Worm (Caenorhabditis elegans) whole organism, late embryonic: ENCODE measurements around the gene rps-1.

Source experiments
- C08G9.2 ChIP-seq: sonication (generic microtip); optimal IDR thresholded peaks from 2 replicates; lab custom pipeline; 2016; ENCODE audit warnings: mild to moderate bottlenecking, missing genetic modification characterization, moderate library complexity, missing compliant biosample characterization
- F13H6.1 ChIP-seq: sonication (generic microtip); optimal IDR thresholded peaks from 2 replicates; lab custom pipeline; 2016; ENCODE audit warnings: missing genetic modification characterization, missing compliant biosample characterization
- K09A11.1 ChIP-seq: sonication (generic microtip); optimal IDR thresholded peaks from 2 replicates; lab custom pipeline; 2017; ENCODE audit warnings: antibody characterized with exemption, mild to moderate bottlenecking, missing genetic modification characterization, missing compliant biosample characterization; ENCODE audit not compliant: insufficient read depth
- T23F11.4 ChIP-seq: fragments of 200-800 bp; sonication (Bioruptor generic); optimal IDR thresholded peaks from 2 replicates; lab custom pipeline; 2018; ENCODE audit warnings: mild to moderate bottlenecking, missing genetic modification characterization, missing compliant biosample characterization
- Y22D7AL.16 ChIP-seq: sonication (generic microtip); optimal IDR thresholded peaks from 2 replicates; lab custom pipeline; 2016; ENCODE audit warnings: missing genetic modification characterization, missing compliant biosample characterization
- ahr-1 ChIP-seq: sonication (generic microtip); optimal IDR thresholded peaks from 2 replicates; lab custom pipeline; 2016; ENCODE audit warnings: missing genetic modification characterization, missing compliant biosample characterization
- ama-1 ChIP-seq: fragments of 150-350 bp; optimal IDR thresholded peaks from 2 replicates; lab custom pipeline; 2014
- ceh-18 ChIP-seq: sonication (generic microtip); optimal IDR thresholded peaks from 2 replicates; lab custom pipeline; 2016; ENCODE audit warnings: missing genetic modification characterization, missing compliant biosample characterization
- ceh-19 ChIP-seq: fragments of 200-800 bp; sonication (Bioruptor generic); optimal IDR thresholded peaks from 2 replicates; lab custom pipeline; 2018; ENCODE audit warnings: mild to moderate bottlenecking, missing genetic modification characterization, missing compliant biosample characterization
- ceh-2 ChIP-seq: sonication (generic microtip); optimal IDR thresholded peaks from 2 replicates; lab custom pipeline; 2016; ENCODE audit warnings: missing genotype, missing genetic modification characterization, missing compliant biosample characterization
- ceh-30 ChIP-seq: fragments of 150-350 bp; optimal IDR thresholded peaks from 2 replicates; lab custom pipeline; 2014; ENCODE audit warnings: missing biosample characterization, missing genetic modification characterization
- ceh-31 ChIP-seq: sonication (generic microtip); optimal IDR thresholded peaks from 2 replicates; lab custom pipeline; 2016; ENCODE audit warnings: missing genetic modification characterization, missing compliant biosample characterization
- ceh-45 ChIP-seq: fragments of 200-800 bp; sonication (Bioruptor generic); IDR thresholded peaks from 2 replicates; pipeline ENCODE4 v1.3.6; 2022; ENCODE audit warnings: missing genetic modification reagents, missing genetic modification characterization, missing compliant biosample characterization
- ceh-48 ChIP-seq: sonication (generic microtip); optimal IDR thresholded peaks from 2 replicates; lab custom pipeline; 2016; ENCODE audit warnings: missing genetic modification characterization, inconsistent platforms, missing compliant biosample characterization
- che-1 ChIP-seq: sonication (generic microtip); optimal IDR thresholded peaks from 2 replicates; lab custom pipeline; 2016; ENCODE audit warnings: mild to moderate bottlenecking, missing genetic modification characterization, missing compliant biosample characterization
- elt-2 ChIP-seq: sonication (generic microtip); optimal IDR thresholded peaks from 2 replicates; lab custom pipeline; 2016; ENCODE audit warnings: missing genetic modification reagents, missing genetic modification characterization, missing compliant biosample characterization
- fkh-10 ChIP-seq: fragments of 150-350 bp; optimal IDR thresholded peaks from 2 replicates; lab custom pipeline; 2014; ENCODE audit warnings: missing biosample characterization, missing genetic modification reagents, missing genetic modification characterization
- fkh-6 ChIP-seq: sonication (generic microtip); optimal IDR thresholded peaks from 2 replicates; lab custom pipeline; 2016; ENCODE audit warnings: missing genetic modification characterization, missing compliant biosample characterization
- hlh-13 ChIP-seq: fragments of 200-800 bp; sonication (Bioruptor generic); optimal IDR thresholded peaks from 2 replicates; lab custom pipeline; 2018; ENCODE audit warnings: mild to moderate bottlenecking, missing genetic modification characterization, missing compliant biosample characterization
- hlh-15 ChIP-seq: sonication (generic microtip); optimal IDR thresholded peaks from 2 replicates; lab custom pipeline; 2016; ENCODE audit warnings: missing genetic modification characterization, missing compliant biosample characterization
- hlh-30 ChIP-seq: sonication (generic microtip); optimal IDR thresholded peaks from 2 replicates; lab custom pipeline; 2017; ENCODE audit warnings: antibody characterized with exemption, missing genetic modification characterization, missing compliant biosample characterization; ENCODE audit not compliant: insufficient read depth
- hlh-6 ChIP-seq: sonication (generic microtip); optimal IDR thresholded peaks from 2 replicates; lab custom pipeline; 2016; ENCODE audit warnings: missing genotype, missing genetic modification characterization, missing compliant biosample characterization
- hlh-8 ChIP-seq: sonication (generic microtip); optimal IDR thresholded peaks from 2 replicates; lab custom pipeline; 2016; ENCODE audit warnings: missing genotype, missing genetic modification characterization, missing compliant biosample characterization
- lim-6 ChIP-seq: sonication (generic microtip); optimal IDR thresholded peaks from 2 replicates; lab custom pipeline; 2016; ENCODE audit warnings: missing genetic modification characterization, missing compliant biosample characterization
- lin-11 ChIP-seq: fragments of 200-800 bp; sonication (Bioruptor generic); optimal IDR thresholded peaks from 2 replicates; lab custom pipeline; 2018; ENCODE audit warnings: mild to moderate bottlenecking, missing genetic modification characterization, missing compliant biosample characterization
- madf-2 ChIP-seq: sonication (generic microtip); optimal IDR thresholded peaks from 2 replicates; lab custom pipeline; 2017; ENCODE audit warnings: missing genetic modification characterization, missing compliant biosample characterization
- nfya-1 ChIP-seq: sonication (generic microtip); optimal IDR thresholded peaks from 2 replicates; lab custom pipeline; 2017; ENCODE audit warnings: missing genetic modification characterization, mild to moderate bottlenecking, missing compliant biosample characterization, antibody characterized with exemption, moderate library complexity
- npax-4 ChIP-seq: sonication (generic microtip); optimal IDR thresholded peaks from 2 replicates; lab custom pipeline; 2016; ENCODE audit warnings: missing genetic modification characterization, missing compliant biosample characterization
- pat-9 ChIP-seq: fragments of 200-800 bp; sonication (Bioruptor generic); optimal IDR thresholded peaks from 2 replicates; lab custom pipeline; 2018; ENCODE audit warnings: mild to moderate bottlenecking, missing genetic modification characterization, moderate library complexity, missing compliant biosample characterization
- pros-1 ChIP-seq: fragments of 150-350 bp; optimal IDR thresholded peaks from 2 replicates; lab custom pipeline; 2014; ENCODE audit warnings: missing biosample characterization, missing genetic modification reagents, missing genetic modification characterization
- ref-2 ChIP-seq: sonication (generic microtip); optimal IDR thresholded peaks from 2 replicates; lab custom pipeline; 2016; ENCODE audit warnings: missing genetic modification characterization, missing compliant biosample characterization
- sdc-2 ChIP-seq: sonication (generic microtip); optimal IDR thresholded peaks from 2 replicates; lab custom pipeline; 2016; ENCODE audit warnings: missing genotype, missing genetic modification characterization, missing compliant biosample characterization
- sox-2 ChIP-seq: fragments of 200-800 bp; sonication (Bioruptor generic); IDR thresholded peaks from 2 replicates; pipeline ENCODE4 v1.3.6; 2022; ENCODE audit warnings: missing genetic modification reagents, missing genetic modification characterization, missing compliant biosample characterization
- tbx-2 ChIP-seq: sonication (generic microtip); optimal IDR thresholded peaks from 2 replicates; lab custom pipeline; 2016; ENCODE audit warnings: missing genetic modification characterization, missing compliant biosample characterization
- ttx-3 ChIP-seq: sonication (generic microtip); optimal IDR thresholded peaks from 2 replicates; lab custom pipeline; 2016; ENCODE audit warnings: missing genetic modification reagents, missing genetic modification characterization, missing compliant biosample characterization
- unc-3 ChIP-seq, 2 experiments: fragments of 200-800 bp in 1 of 2; sonication (Bioruptor generic) in 1 of 2; sonication (generic microtip) in 1 of 2; conservative IDR thresholded peaks in 1 of 2; optimal IDR thresholded peaks in 1 of 2; 2 replicates each; pipeline versions ENCODE4 v1.3.6 to Lab custom; 2016 to 2022; ENCODE audit warnings: missing compliant biosample characterization in 2 of 2, missing genetic modification characterization in 2 of 2, missing genetic modification reagents in 1 of 2
- unc-42 ChIP-seq: sonication (generic microtip); optimal IDR thresholded peaks from 2 replicates; lab custom pipeline; 2016; ENCODE audit warnings: missing genotype, missing genetic modification characterization, missing compliant biosample characterization
- unc-55 ChIP-seq: sonication (generic microtip); optimal IDR thresholded peaks from 2 replicates; lab custom pipeline; 2017; ENCODE audit warnings: missing biosample characterization, missing genetic modification reagents, missing genetic modification characterization
- unc-86 ChIP-seq: sonication (generic microtip); optimal IDR thresholded peaks from 2 replicates; lab custom pipeline; 2016; ENCODE audit warnings: missing genetic modification characterization, missing compliant biosample characterization
- zip-5 ChIP-seq: sonication (generic microtip); optimal IDR thresholded peaks from 2 replicates; lab custom pipeline; 2016; ENCODE audit warnings: missing genetic modification characterization, missing compliant biosample characterization

rps-1 gene

DNA sequence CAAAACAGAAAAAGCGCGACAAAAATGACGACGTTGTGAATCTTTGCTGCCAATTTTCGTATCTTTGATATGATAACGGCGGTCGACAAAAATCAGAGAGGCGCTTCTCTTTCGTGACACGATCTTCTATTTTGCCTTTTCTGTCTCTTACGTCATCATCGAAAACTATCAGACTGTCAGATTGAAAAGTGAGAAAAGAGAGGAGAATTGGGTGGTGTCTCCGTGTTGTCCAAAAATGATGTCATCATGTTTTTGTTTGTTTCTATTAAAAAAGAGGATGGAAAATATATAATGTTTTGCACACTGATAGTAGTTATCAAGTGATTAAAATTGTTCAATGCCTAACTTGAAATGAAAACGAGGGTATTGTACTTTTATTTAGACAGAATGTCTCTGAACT is 20.4 kb downstream of the rps-1 start:
- TF ChIP-seq ceh-2 (tag; lab: Kevin White, UChicago) (no peak), madf-2 (no peak), ceh-30 (tag; lab: Kevin White, UChicago) (no peak), unc-3 (GFP tag; conservative IDR thresholded peaks at IDR 0.05; lab: Robert Waterston, UW) (no peak), unc-3 (tag; optimal IDR thresholded peaks at IDR 0.05; lab: Kevin White, UChicago) (no peak), Y22D7AL.16 (tag; lab: Kevin White, UChicago) (no peak), che-1 (tag; lab: Kevin White, UChicago) (no peak), lin-11 (tag; lab: Kevin White, UChicago) (no peak)

DNA sequence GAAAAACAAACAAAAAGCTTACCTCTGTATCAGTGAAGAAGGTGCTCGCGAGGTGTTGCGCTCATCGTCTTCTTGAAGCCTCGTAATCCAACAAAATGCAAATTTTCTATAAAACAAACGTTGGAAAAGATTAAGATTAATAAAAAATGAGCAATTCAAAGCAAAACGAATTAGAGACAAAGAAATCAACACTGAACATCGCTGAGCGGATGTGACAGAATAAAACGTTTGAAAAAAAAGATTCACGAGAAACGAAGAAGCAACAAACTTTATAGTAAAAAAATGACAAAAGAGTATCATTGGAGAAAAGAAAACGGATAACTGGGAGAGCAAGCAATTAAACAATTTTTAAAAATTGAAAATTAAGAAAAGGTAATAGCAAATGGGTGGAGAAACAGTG is 23.2 kb downstream of the rps-1 start, which contains the start of the genes C07G2.5 and atf-7:
C07G2.5 (minus strand) TSS at position 101 of the 400 bp plus-strand sequence.
atf-7 (minus strand) TSS at position 108 of the 400 bp plus-strand sequence.
- TF ChIP-seq fkh-6 (tag; lab: Kevin White, UChicago) (no peak), lim-6 (no peak), ama-1 (lab: Kevin White, UChicago) (no peak), ceh-18 (no peak), madf-2 (no peak), C08G9.2 (tag; lab: Kevin White, UChicago) (no peak), fkh-10 (GFP tag; lab: Kevin White, UChicago) (no peak), che-1 (tag; lab: Kevin White, UChicago) (no peak), nfya-1 (tag; lab: Kevin White, UChicago) (no peak), pat-9 (tag; lab: Kevin White, UChicago) (no peak), pros-1 (tag; lab: Kevin White, UChicago) (no peak), ceh-2 (tag; lab: Kevin White, UChicago) (no peak), sdc-2 (tag; lab: Kevin White, UChicago) (no peak), tbx-2 (no peak), zip-5 (tag; lab: Kevin White, UChicago) (no peak), ceh-31 (no peak), Y22D7AL.16 (tag; lab: Kevin White, UChicago) (no peak)

DNA sequence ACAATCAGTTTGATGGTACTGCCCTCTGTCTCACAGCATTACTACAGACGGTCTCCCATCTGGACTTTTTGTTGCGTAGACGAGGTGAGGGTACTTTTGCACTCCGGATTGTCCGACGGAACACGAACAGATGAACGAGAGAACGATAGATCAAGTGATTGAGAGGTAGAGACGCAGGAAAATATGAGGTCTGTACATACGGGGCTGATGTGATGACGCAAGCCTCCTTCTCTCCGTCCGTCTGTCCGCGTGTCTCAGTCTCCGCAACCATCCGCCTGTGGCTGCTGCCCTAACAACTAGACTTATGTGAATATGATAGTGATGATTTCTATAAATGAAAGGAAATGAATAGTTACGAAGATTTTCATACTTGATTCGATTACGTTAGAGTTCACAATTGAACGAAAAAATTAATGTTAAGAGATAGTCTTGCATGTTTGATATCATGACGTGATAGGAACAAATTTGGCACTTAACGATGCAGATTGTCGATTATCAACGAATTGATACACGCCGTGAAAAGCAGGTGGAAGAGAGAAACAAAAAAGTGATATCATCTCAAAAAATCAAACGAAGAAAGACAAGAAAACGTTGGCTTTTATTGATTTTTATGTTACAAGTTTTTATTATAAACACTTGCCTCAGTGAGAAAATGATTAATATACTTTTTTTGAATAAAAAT is 27.0 kb downstream of the rps-1 start:
- TF ChIP-seq hlh-30 (tag; lab: Kevin White, UChicago) (peak; percentile 52), ref-2 (no peak), sox-2 (no peak), unc-86 (no peak), hlh-13 (GFP tag; lab: Kevin White, UChicago) (no peak), unc-55 (peak; percentile 49), ahr-1 (tag; lab: Kevin White, UChicago) (no peak), zip-5 (tag; lab: Kevin White, UChicago) (no peak), elt-2 (tag; lab: Kevin White, UChicago) (peak; percentile 67), hlh-15 (tag; lab: Kevin White, UChicago) (no peak), ttx-3 (tag; lab: Kevin White, UChicago) (no peak), npax-4 (no peak), tbx-2 (no peak), ceh-48 (tag; lab: Kevin White, UChicago) (no peak), hlh-6 (tag; lab: Kevin White, UChicago) (no peak), pat-9 (tag; lab: Kevin White, UChicago) (no peak), fkh-10 (GFP tag; lab: Kevin White, UChicago) (no peak), ceh-45 (GFP tag; lab: Robert Waterston, UW) (no peak), T23F11.4 (no peak), F13H6.1 (tag; lab: Kevin White, UChicago) (no peak), K09A11.1 (no peak), unc-42 (tag; lab: Kevin White, UChicago) (no peak), ceh-19 (GFP tag; lab: Kevin White, UChicago) (no peak), hlh-8 (tag; lab: Kevin White, UChicago) (no peak), pros-1 (tag; lab: Kevin White, UChicago) (no peak), madf-2 (no peak)
